Fruit fly (Drosophila melanogaster) whole organism, embryonic: ENCODE data around the gene CG16959.

Experiments used
- ATbp ChIP-seq: fragments of 200-800 bp; sonication (Bioruptor generic); optimal IDR thresholded peaks from 2 replicates; lab custom pipeline; 2017; ENCODE audit warnings: missing biosample characterization, mild to moderate bottlenecking, missing genetic modification characterization, missing genetic modification reagents
- Atf-2 ChIP-seq: fragments of 200-800 bp; sonication (Bioruptor generic); optimal IDR thresholded peaks from 2 replicates; lab custom pipeline; 2016; ENCODE audit warnings: missing biosample characterization, missing genetic modification characterization
- BEAF-32 ChIP-seq: fragments of 200-800 bp; sonication (Bioruptor generic); optimal IDR thresholded peaks from 3 replicates; lab custom pipeline; 2017; ENCODE audit warnings: missing biosample characterization, missing genetic modification characterization, mild to moderate bottlenecking, moderate library complexity, missing genetic modification reagents
- CG10366 ChIP-seq: fragments of 200-800 bp; sonication (Bioruptor generic); IDR thresholded peaks from 2 replicates; pipeline ENCODE4 v1.3.6; 2022; ENCODE audit warnings: missing biosample characterization, missing genetic modification characterization
- CG10431 ChIP-seq: fragments of 200-800 bp; sonication (Bioruptor generic); optimal IDR thresholded peaks from 3 replicates; lab custom pipeline; 2018; ENCODE audit warnings: missing biosample characterization, mild to moderate bottlenecking, missing genetic modification characterization
- CG11085 ChIP-seq: fragments of 200-800 bp; sonication (Bioruptor generic); IDR thresholded peaks from 2 replicates; pipeline ENCODE4 v1.3.6; 2022; ENCODE audit warnings: missing biosample characterization, missing genetic modification characterization
- CG11456 ChIP-seq: fragments of 200-800 bp; sonication (Bioruptor generic); IDR thresholded peaks from 3 replicates; pipeline ENCODE4 v1.3.6; 2022; ENCODE audit warnings: missing biosample characterization, missing genetic modification characterization
- CG11695 ChIP-seq: fragments of 200-800 bp; sonication (Bioruptor generic); IDR thresholded peaks from 3 replicates; pipeline ENCODE4 v1.3.6; 2022; ENCODE audit warnings: missing biosample characterization, missing genetic modification characterization
- CG12236 ChIP-seq: fragments of 200-800 bp; sonication (Bioruptor generic); optimal IDR thresholded peaks from 2 replicates; lab custom pipeline; 2016; ENCODE audit warnings: missing biosample characterization, missing genetic modification characterization
- CG12744 ChIP-seq: fragments of 200-800 bp; sonication (Bioruptor generic); optimal IDR thresholded peaks from 2 replicates; lab custom pipeline; 2016; ENCODE audit warnings: missing biosample characterization, missing genetic modification characterization
- CG13775 ChIP-seq: fragments of 200-800 bp; sonication (Bioruptor generic); optimal IDR thresholded peaks from 3 replicates; lab custom pipeline; 2017; ENCODE audit warnings: missing biosample characterization, mild to moderate bottlenecking, missing genetic modification characterization
- CG14860 ChIP-seq: fragments of 200-800 bp; sonication (Bioruptor generic); IDR thresholded peaks from 3 replicates; pipeline ENCODE4 v1.3.6; 2022; ENCODE audit warnings: missing biosample characterization, missing genetic modification characterization; ENCODE audit not compliant: partially characterized antibody
- CG1529 ChIP-seq: fragments of 200-800 bp; sonication (Bioruptor generic); optimal IDR thresholded peaks from 3 replicates; lab custom pipeline; 2018; ENCODE audit warnings: missing biosample characterization, missing genetic modification characterization
- CG15601 ChIP-seq: fragments of 200-800 bp; sonication (Bioruptor generic); optimal IDR thresholded peaks from 3 replicates; lab custom pipeline; 2019; ENCODE audit warnings: missing biosample characterization, mild to moderate bottlenecking, missing genetic modification characterization, moderate library complexity
- CG16779 ChIP-seq: fragments of 200-800 bp; sonication (Bioruptor generic); IDR thresholded peaks from 2 replicates; pipeline ENCODE4 v1.3.6; 2022; ENCODE audit warnings: missing biosample characterization, missing genetic modification characterization
- CG1792 ChIP-seq: fragments of 200-800 bp; sonication (Bioruptor generic); optimal IDR thresholded peaks from 2 replicates; lab custom pipeline; 2016; ENCODE audit warnings: missing biosample characterization, missing genetic modification characterization
- CG32767 ChIP-seq: fragments of 200-800 bp; sonication (Bioruptor generic); IDR thresholded peaks from 2 replicates; pipeline ENCODE4 v1.3.6; 2022; ENCODE audit warnings: missing biosample characterization, missing genetic modification characterization
- CG4360 ChIP-seq: fragments of 200-800 bp; sonication (Bioruptor generic); IDR thresholded peaks from 2 replicates; pipeline ENCODE4 v1.3.6; 2022; ENCODE audit warnings: missing biosample characterization, missing genetic modification characterization
- CG7556 ChIP-seq: fragments of 200-800 bp; sonication (Bioruptor generic); optimal IDR thresholded peaks from 2 replicates; lab custom pipeline; 2017; ENCODE audit warnings: missing biosample characterization, mild to moderate bottlenecking, missing genetic modification characterization
- CG8281 ChIP-seq: fragments of 200-800 bp; sonication (Bioruptor generic); optimal IDR thresholded peaks from 2 replicates; lab custom pipeline; 2018; ENCODE audit warnings: missing biosample characterization, mild to moderate bottlenecking, missing genetic modification characterization, moderate library complexity
- Dip3 ChIP-seq: fragments of 200-800 bp; sonication (Bioruptor generic); optimal IDR thresholded peaks from 3 replicates; lab custom pipeline; 2016; ENCODE audit warnings: missing biosample characterization, missing genetic modification characterization
- Doc2 ChIP-seq: fragments of 200-800 bp; sonication (Bioruptor generic); IDR thresholded peaks from 2 replicates; pipeline ENCODE4 v1.3.6; 2022; ENCODE audit warnings: missing biosample characterization, missing genetic modification characterization
- Drgx ChIP-seq: fragments of 200-800 bp; sonication (Bioruptor generic); IDR thresholded peaks from 2 replicates; pipeline ENCODE4 v1.3.6; 2022; ENCODE audit warnings: missing biosample characterization, missing genetic modification characterization
- Fer2 ChIP-seq: fragments of 200-800 bp; sonication (Bioruptor generic); optimal IDR thresholded peaks from 2 replicates; lab custom pipeline; 2018; ENCODE audit warnings: missing biosample characterization, mild to moderate bottlenecking, missing genetic modification characterization, moderate library complexity
- Hand ChIP-seq: fragments of 200-800 bp; sonication (Bioruptor generic); optimal IDR thresholded peaks from 2 replicates; lab custom pipeline; 2017; ENCODE audit warnings: mild to moderate bottlenecking, missing biosample characterization, missing genetic modification reagents, missing genetic modification characterization
- Hey ChIP-seq: fragments of 200-800 bp; sonication (Bioruptor generic); optimal IDR thresholded peaks from 3 replicates; lab custom pipeline; 2018; ENCODE audit warnings: missing biosample characterization, mild to moderate bottlenecking, missing genetic modification characterization
- Kr ChIP-seq: fragments of 200-800 bp; sonication (Bioruptor generic); optimal IDR thresholded peaks from 2 replicates; lab custom pipeline; 2017; ENCODE audit warnings: missing biosample characterization, mild to moderate bottlenecking, missing genetic modification characterization
- MTF-1 ChIP-seq: fragments of 200-800 bp; sonication (Bioruptor generic); optimal IDR thresholded peaks from 2 replicates; lab custom pipeline; 2018; ENCODE audit warnings: missing biosample characterization, mild to moderate bottlenecking, missing genetic modification characterization, borderline replicate concordance
- Myb ChIP-seq: fragments of 200-800 bp; sonication (Bioruptor generic); optimal IDR thresholded peaks from 2 replicates; lab custom pipeline; 2016; ENCODE audit warnings: missing biosample characterization, missing genetic modification characterization
- NC2β ChIP-seq: fragments of 200-800 bp; sonication (Bioruptor generic); optimal IDR thresholded peaks from 2 replicates; lab custom pipeline; 2016; ENCODE audit warnings: missing biosample characterization, missing genetic modification characterization
- Oaz ChIP-seq: fragments of 200-800 bp; sonication (Bioruptor generic); IDR thresholded peaks from 2 replicates; pipeline ENCODE4 v1.3.6; 2022; ENCODE audit warnings: missing biosample characterization, missing genetic modification characterization
- PHDP ChIP-seq: fragments of 200-800 bp; sonication (Bioruptor generic); optimal IDR thresholded peaks from 3 replicates; lab custom pipeline; 2018; ENCODE audit warnings: missing biosample characterization, mild to moderate bottlenecking, missing genetic modification characterization, moderate library complexity
- Sox102F ChIP-seq: fragments of 200-800 bp; sonication (Bioruptor generic); optimal IDR thresholded peaks from 2 replicates; lab custom pipeline; 2018; ENCODE audit warnings: missing biosample characterization, mild to moderate bottlenecking, missing genetic modification characterization, moderate library complexity
- Stat92E ChIP-seq, 3 experiments: fragments of >200 bp in 2 of 3; fragments of 200-800 bp in 1 of 3; sonication (Bioruptor generic) in 1 of 3; optimal IDR thresholded peaks; 2 replicates each; lab custom pipeline; 2017 to 2019; ENCODE audit warnings: missing biosample characterization in 3 of 3, missing genetic modification characterization in 3 of 3, mild to moderate bottlenecking in 1 of 3, moderate library complexity in 1 of 3
- Tbp ChIP-seq: fragments of >200 bp; optimal IDR thresholded peaks from 2 replicates; lab custom pipeline; 2018; ENCODE audit warnings: missing biosample characterization, missing genetic modification characterization
- ato ChIP-seq: fragments of 200-800 bp; sonication (Bioruptor generic); IDR thresholded peaks from 2 replicates; pipeline ENCODE4 v1.3.6; 2022; ENCODE audit warnings: missing biosample characterization, missing genetic modification characterization; ENCODE audit not compliant: partially characterized antibody
- bab2 ChIP-seq: fragments of 200-800 bp; sonication (Bioruptor generic); optimal IDR thresholded peaks from 2 replicates; lab custom pipeline; 2016; ENCODE audit warnings: missing biosample characterization, missing genetic modification characterization
- chinmo ChIP-seq: fragments of 200-800 bp; sonication (Bioruptor generic); IDR thresholded peaks from 4 replicates; pipeline ENCODE4 v1.3.6; 2022; ENCODE audit warnings: missing biosample characterization, missing genetic modification characterization; ENCODE audit not compliant: partially characterized antibody
- dpn ChIP-seq, 2 experiments: fragments of 200-800 bp; sonication (Bioruptor generic); optimal IDR thresholded peaks; 3 replicates each; lab custom pipeline; 2016; ENCODE audit warnings: missing biosample characterization in 2 of 2, missing genetic modification characterization in 2 of 2
- hkb ChIP-seq, 2 experiments: fragments of 200-800 bp in 1 of 2; fragments of >200 bp in 1 of 2; sonication (Bioruptor generic) in 1 of 2; IDR thresholded peaks in 1 of 2; optimal IDR thresholded peaks in 1 of 2; 2 replicates each; pipeline versions ENCODE4 v1.3.6 to Lab custom; 2017 to 2022; ENCODE audit warnings: missing biosample characterization in 1 of 2, missing genetic modification characterization in 1 of 2
- kay ChIP-seq: fragments of 200-800 bp; sonication (Bioruptor generic); optimal IDR thresholded peaks from 2 replicates; lab custom pipeline; 2016; ENCODE audit warnings: missing biosample characterization, missing genetic modification characterization
- pho ChIP-seq: fragments of 200-800 bp; sonication (Bioruptor generic); optimal IDR thresholded peaks from 2 replicates; lab custom pipeline; 2016; ENCODE audit warnings: missing biosample characterization, missing genetic modification characterization
- pros ChIP-seq: fragments of 200-800 bp; sonication (Bioruptor generic); optimal IDR thresholded peaks from 3 replicates; lab custom pipeline; 2019; ENCODE audit warnings: missing biosample characterization, mild to moderate bottlenecking, missing genetic modification characterization, moderate library complexity
- tgo ChIP-seq: fragments of 200-800 bp; sonication (Bioruptor generic); IDR thresholded peaks from 3 replicates; pipeline ENCODE4 v1.3.6; 2022; ENCODE audit warnings: missing biosample characterization, missing genetic modification characterization
- trem ChIP-seq: fragments of 200-800 bp; optimal IDR thresholded peaks from 3 replicates; lab custom pipeline; 2019; ENCODE audit warnings: missing biosample characterization, mild to moderate bottlenecking, missing genetic modification characterization, moderate library complexity
- usp ChIP-seq: fragments of >200 bp; optimal IDR thresholded peaks from 2 replicates; lab custom pipeline; 2017; ENCODE audit warnings: missing biosample characterization, missing genetic modification characterization
- vfl ChIP-seq: fragments of 200-800 bp; sonication (Bioruptor generic); optimal IDR thresholded peaks from 2 replicates; lab custom pipeline; 2016; ENCODE audit warnings: missing biosample characterization, missing genetic modification characterization
- wor ChIP-seq: fragments of 200-800 bp; sonication (Bioruptor generic); IDR thresholded peaks from 2 replicates; pipeline ENCODE4 v1.3.6; 2022; ENCODE audit warnings: missing biosample characterization, missing genetic modification characterization

The CG16959 gene

DNA sequence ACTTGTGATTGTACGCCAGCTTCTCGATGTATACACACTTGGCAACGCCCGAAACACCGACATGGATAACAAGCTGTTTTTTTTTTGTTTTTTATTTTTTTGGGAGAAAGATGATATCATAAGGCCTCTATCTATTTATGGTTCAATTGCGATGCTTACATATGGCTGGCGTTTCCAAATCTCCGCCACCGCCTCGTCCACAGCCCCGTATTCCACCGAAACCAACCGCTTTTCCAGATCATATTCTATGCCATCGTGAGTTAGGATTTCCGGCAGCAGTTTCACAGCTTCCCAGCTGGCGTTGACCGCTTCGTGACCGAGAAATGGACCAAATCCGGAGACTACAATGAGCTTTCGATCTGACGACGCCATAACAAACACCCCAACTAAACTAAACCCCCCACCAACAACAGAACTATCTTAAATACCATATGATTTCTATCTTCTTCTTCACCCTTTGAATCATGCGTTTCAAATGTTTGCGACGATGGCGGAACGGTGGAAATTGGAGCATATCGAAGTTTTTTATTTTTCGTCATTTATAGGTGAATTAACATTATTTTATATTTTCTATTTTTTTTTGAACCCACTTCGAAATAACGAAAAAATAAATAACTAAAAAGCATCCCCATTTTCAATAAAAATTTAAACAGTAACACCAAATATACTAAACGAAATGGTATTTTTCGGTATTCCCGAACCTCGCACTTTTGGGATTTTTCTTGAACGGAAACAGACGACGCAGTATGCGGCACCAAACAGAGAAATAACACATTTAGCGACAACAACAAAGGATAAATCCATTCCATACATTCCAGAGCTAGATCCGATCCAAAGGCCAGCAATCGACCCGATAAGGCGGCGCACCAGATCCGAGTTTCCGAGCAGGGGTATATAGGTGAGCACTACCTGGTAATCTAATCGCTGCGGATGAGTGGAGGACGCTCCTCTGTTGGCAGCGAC, 18.8 kb upstream of the CG16959 start, which contains the start of the genes CG32147 and Pex3 (continued):
- TF ChIP-seq pho (GFP tag; lab: Kevin White, UChicago) (no peak), CG1529 (GFP tag; lab: Kevin White, UChicago) (no peak), ato (GFP tag; lab: Robert Waterston, UW) (no peak), pros (GFP tag; lab: Kevin White, UChicago) (no peak), Sox102F (GFP tag; lab: Kevin White, UChicago) (no peak), CG16779 (GFP tag; lab: Robert Waterston, UW) (no peak), NC2β (GFP tag; lab: Kevin White, UChicago) (no peak), CG12236 (GFP tag; lab: Kevin White, UChicago) (no peak), Myb (GFP tag; lab: Kevin White, UChicago) (peak; percentile 19), tgo (GFP tag; lab: Robert Waterston, UW) (no peak), CG10431 (GFP tag; lab: Kevin White, UChicago) (no peak), CG14860 (GFP tag; lab: Robert Waterston, UW) (no peak), bab2 (no peak), Doc2 (no peak), CG15601 (tag; lab: Kevin White, UChicago) (peak; percentile 60), CG11456 (GFP tag; lab: Robert Waterston, UW) (0 out of 3 replicates have a peak, but pooled peaks have one; percentile 16), CG8281 (tag; lab: Kevin White, UChicago) (no peak), BEAF-32 (GFP tag; lab: Kevin White, UChicago) (peak; percentile 55), CG10366 (GFP tag; lab: Robert Waterston, UW) (no peak), Dip3 (GFP tag; lab: Kevin White, UChicago) (no peak), dpn (GFP tag; optimal IDR thresholded peaks at IDR 0.05; lab: Kevin White, UChicago) (peak in 1 of 2 experiments; percentile 18), PHDP (tag; lab: Kevin White, UChicago) (peak; percentile 17), MTF-1 (GFP tag; lab: Kevin White, UChicago) (no peak), wor (no peak), ATbp (GFP tag; lab: Kevin White, UChicago) (no peak), CG11085 (GFP tag; lab: Robert Waterston, UW) (no peak), Fer2 (tag; lab: Kevin White, UChicago) (no peak), Tbp (GFP tag; lab: Kevin White, UChicago) (no peak), Oaz (no peak), usp (GFP tag; lab: Kevin White, UChicago) (no peak), trem (tag; lab: Kevin White, UChicago) (peak; percentile 66), CG7556 (GFP tag; lab: Kevin White, UChicago) (peak; percentile 7), Atf-2 (GFP tag; lab: Kevin White, UChicago) (no peak), CG11695 (no peak; the same call in 2 of the 3 replicates), CG12744 (GFP tag; lab: Kevin White, UChicago) (no peak), Stat92E (GFP tag; optimal IDR thresholded peaks at IDR 0.05; lab: Kevin White, UChicago) (peak in 1 of 3 experiments; percentile 39), vfl (no peak), hkb (optimal IDR thresholded peaks at IDR 0.05; lab: Kevin White, UChicago) (no peak), hkb (GFP tag; IDR thresholded peaks at IDR 0.05; lab: Robert Waterston, UW) (peak; percentile 23; the same call in 1 of the 2 replicates), kay (GFP tag; lab: Kevin White, UChicago) (peak; percentile 70), Kr (GFP tag; lab: Kevin White, UChicago) (no peak), chinmo (GFP tag; lab: Robert Waterston, UW) (0 out of 4 replicates have a peak, but pooled peaks have one; percentile 26), CG13775 (GFP tag; lab: Kevin White, UChicago) (no peak), CG4360 (GFP tag; lab: Robert Waterston, UW) (peak; percentile 77), CG32767 (GFP tag; lab: Robert Waterston, UW) (peak; percentile 61; the same call in 1 of the 2 replicates), Hand (GFP tag; lab: Kevin White, UChicago) (no peak), Drgx (GFP tag; lab: Robert Waterston, UW) (no peak), CG1792 (GFP tag; lab: Kevin White, UChicago) (no peak), Hey (tag; lab: Kevin White, UChicago) (no peak)
